Worm (Caenorhabditis elegans): ENCODE data around the gene pkc-3.

DNA sequence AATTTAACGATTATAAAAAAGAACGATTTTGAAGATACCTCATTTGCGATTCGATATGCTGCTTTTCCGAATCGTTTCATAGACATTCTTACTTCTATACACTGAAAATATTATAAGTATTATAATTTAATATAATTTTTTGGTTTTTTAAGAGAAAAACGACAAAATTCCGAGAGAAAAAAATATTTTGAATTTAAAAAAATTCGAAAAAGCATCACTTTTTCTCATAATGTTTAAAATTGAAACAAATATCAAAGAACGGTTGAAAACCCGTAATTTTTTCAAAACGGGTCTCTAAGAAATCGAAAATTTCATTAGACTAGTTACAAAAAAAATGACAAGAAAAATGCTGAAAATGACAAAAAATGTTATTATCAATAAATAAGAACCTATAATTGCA, 15.8 kb downstream of the pkc-3 start, which contains the start of gene pink-1:
- TF ChIP-seq dao-5 (tag; optimal IDR thresholded peaks at IDR 0.05), result no peak
- no peak for TF ChIP-seq him-1 (tag; optimal IDR thresholded peaks at IDR 0.05)
